Worm (Caenorhabditis elegans) whole organism, midembryonic: ENCODE results near the gene bckd-1A.

ENCODE experiments used
- T22C8.4 ChIP-seq: fragments of 200-800 bp; sonication (Bioruptor generic); IDR thresholded peaks from 2 replicates; pipeline ENCODE4 v1.3.6; 2022; ENCODE audit warnings: missing genetic modification characterization, missing compliant biosample characterization
- cog-1 ChIP-seq: sonication (generic microtip); optimal IDR thresholded peaks from 2 replicates; lab custom pipeline; 2016; ENCODE audit warnings: missing genetic modification characterization, missing compliant biosample characterization
- flt-1 ChIP-seq: fragments of 200-800 bp; sonication (Bioruptor generic); IDR thresholded peaks from 2 replicates; pipeline ENCODE4 v1.3.6; 2022; ENCODE audit warnings: missing genetic modification characterization, missing compliant biosample characterization
- klf-2 ChIP-seq: fragments of 200-800 bp; sonication (Bioruptor generic); conservative IDR thresholded peaks from 2 replicates; pipeline ENCODE4 v1.3.6; 2022; ENCODE audit warnings: missing genetic modification reagents, missing genetic modification characterization, missing compliant biosample characterization
- med-1 ChIP-seq: sonication (generic microtip); optimal IDR thresholded peaks from 2 replicates; lab custom pipeline; 2017; ENCODE audit warnings: missing genetic modification characterization, mild to moderate bottlenecking, missing compliant biosample characterization, antibody characterized with exemption, missing genetic modification reagents; ENCODE audit not compliant: insufficient read depth
- ref-1 ChIP-seq: fragments of 200-800 bp; sonication (Bioruptor generic); conservative IDR thresholded peaks from 2 replicates; pipeline ENCODE4 v1.3.6; 2022; ENCODE audit warnings: missing genetic modification reagents, missing genetic modification characterization, missing compliant biosample characterization
- tab-1 ChIP-seq: fragments of 200-800 bp; sonication (Bioruptor generic); IDR thresholded peaks from 2 replicates; pipeline ENCODE4 v1.3.6; 2022; ENCODE audit warnings: missing genetic modification characterization, missing compliant biosample characterization
- ztf-23 ChIP-seq: fragments of 200-800 bp; sonication (Bioruptor generic); IDR thresholded peaks from 2 replicates; pipeline ENCODE4 v1.3.6; 2022; ENCODE audit warnings: missing genetic modification reagents, missing genetic modification characterization, missing compliant biosample characterization
- ztf-29 ChIP-seq: fragments of 200-800 bp; sonication (Bioruptor generic); IDR thresholded peaks from 2 replicates; pipeline ENCODE4 v1.3.6; 2022; ENCODE audit warnings: missing genetic modification reagents, missing genetic modification characterization, missing compliant biosample characterization

bckd-1A gene

DNA sequence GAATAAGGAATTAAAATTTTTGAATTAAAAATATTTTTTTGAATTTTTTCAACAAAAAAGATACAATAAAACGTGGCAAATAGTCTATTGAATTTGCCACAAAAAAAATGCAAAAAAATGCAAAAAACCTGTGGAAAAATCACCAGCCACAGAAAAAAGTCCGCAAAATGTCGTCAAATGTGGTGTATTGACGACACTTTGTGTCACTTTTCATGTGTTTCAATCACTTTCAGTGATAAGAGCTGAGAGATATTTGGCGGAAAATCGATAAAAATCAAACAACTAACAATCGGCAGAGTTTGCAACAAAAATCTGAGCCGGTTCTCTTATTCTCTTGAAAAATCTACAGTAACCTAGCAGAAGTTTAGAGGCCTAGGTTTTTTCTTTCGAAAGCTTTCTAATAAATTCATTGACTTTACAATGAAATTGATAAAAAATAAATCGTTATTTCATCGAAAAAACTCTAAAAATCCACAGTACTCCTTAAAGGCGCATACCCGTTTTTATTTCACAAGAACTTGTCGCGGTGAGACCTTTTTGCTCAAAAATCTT, 394 bp downstream of the bckd-1A start:
- no peak for TF ChIP-seq ztf-23 (GFP tag; lab: Robert Waterston, UW)
- TF ChIP-seq med-1, result no peak
- no peak for TF ChIP-seq tab-1 (GFP tag; lab: Robert Waterston, UW)
- no peak for TF ChIP-seq cog-1 (tag; lab: Kevin White, UChicago)
- TF ChIP-seq ref-1, result no peak
- TF ChIP-seq T22C8.4 (GFP tag; lab: Robert Waterston, UW), result no peak
- TF ChIP-seq ztf-29 (GFP tag; lab: Robert Waterston, UW), result no peak
- TF ChIP-seq flt-1, result no peak
- no peak for TF ChIP-seq klf-2

ce11 chrIII:12968330-12968729, 4.0 kb downstream of the bckd-1A start:
- no peak for TF ChIP-seq flt-1
- no peak for TF ChIP-seq med-1
- no peak for TF ChIP-seq tab-1 (GFP tag; lab: Robert Waterston, UW)
- TF ChIP-seq ztf-23 (GFP tag; lab: Robert Waterston, UW), result no peak
- no peak for TF ChIP-seq klf-2
- TF ChIP-seq ref-1, result no peak
- no peak for TF ChIP-seq ztf-29 (GFP tag; lab: Robert Waterston, UW)
- no peak for TF ChIP-seq T22C8.4 (GFP tag; lab: Robert Waterston, UW)
- TF ChIP-seq cog-1 (tag; lab: Kevin White, UChicago), result no peak

- TF ChIP-seq klf-2 (no peak), cog-1 (tag; lab: Kevin White, UChicago) (no peak), ztf-29 (GFP tag; lab: Robert Waterston, UW) (no peak), ztf-23 (GFP tag; lab: Robert Waterston, UW) (no peak), T22C8.4 (GFP tag; lab: Robert Waterston, UW) (peak; percentile 66; the same call in 1 of the 2 replicates)
These were observed 4.8 kb downstream of the bckd-1A start for ce11 chrIII:12967437-12968043.

DNA sequence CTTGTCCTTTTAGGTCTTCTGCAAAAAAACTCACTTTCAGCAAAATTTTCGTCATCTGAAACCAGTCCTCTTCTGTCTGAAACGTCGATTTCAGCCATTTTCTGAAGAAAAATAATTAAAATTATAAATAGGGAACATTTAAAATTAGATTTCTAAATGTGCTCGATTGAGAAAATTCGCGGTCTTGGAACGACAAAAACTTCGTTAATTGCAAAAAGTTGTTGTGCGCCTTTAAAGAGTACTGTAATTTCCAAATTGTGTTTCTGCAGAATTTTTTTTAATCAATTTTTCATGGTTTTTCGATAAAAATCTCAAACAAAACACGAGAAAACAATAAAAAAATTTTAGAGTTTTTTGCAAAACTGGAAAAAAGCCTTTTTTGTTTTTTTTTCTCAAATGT, 5.4 kb downstream of the bckd-1A start, which contains the start of gene ttm-1:
TSS of gene ttm-1 (minus strand) at position 101 of the 400 bp plus-strand sequence.
- TF ChIP-seq klf-2 (no peak), ztf-29 (GFP tag; lab: Robert Waterston, UW) (no peak), tab-1 (GFP tag; lab: Robert Waterston, UW) (no peak), ztf-23 (GFP tag; lab: Robert Waterston, UW) (no peak), flt-1 (no peak), ref-1 (no peak), cog-1 (tag; lab: Kevin White, UChicago) (no peak), med-1 (no peak)

- no peak for TF ChIP-seq T22C8.4 (GFP tag; lab: Robert Waterston, UW)
- TF ChIP-seq ztf-29 (GFP tag; lab: Robert Waterston, UW), result no peak
- no peak for TF ChIP-seq ztf-23 (GFP tag; lab: Robert Waterston, UW)
- TF ChIP-seq tab-1 (GFP tag; lab: Robert Waterston, UW), result no peak
- no peak for TF ChIP-seq med-1
- TF ChIP-seq cog-1 (tag; lab: Kevin White, UChicago), result no peak
- TF ChIP-seq ref-1, result no peak
- no peak for TF ChIP-seq flt-1
- TF ChIP-seq klf-2, result no peak
These were observed 11.6 kb downstream of the bckd-1A start for ce11 chrIII:12960705-12961104.

- TF ChIP-seq flt-1 (no peak), ztf-29 (GFP tag; lab: Robert Waterston, UW) (no peak), ztf-23 (GFP tag; lab: Robert Waterston, UW) (no peak), T22C8.4 (GFP tag; lab: Robert Waterston, UW) (no peak), tab-1 (GFP tag; lab: Robert Waterston, UW) (no peak), cog-1 (tag; lab: Kevin White, UChicago) (no peak), med-1 (no peak), klf-2 (no peak), ref-1 (no peak)
These were observed 13.0 kb downstream of the bckd-1A start for ce11 chrIII:12959286-12959685.

DNA sequence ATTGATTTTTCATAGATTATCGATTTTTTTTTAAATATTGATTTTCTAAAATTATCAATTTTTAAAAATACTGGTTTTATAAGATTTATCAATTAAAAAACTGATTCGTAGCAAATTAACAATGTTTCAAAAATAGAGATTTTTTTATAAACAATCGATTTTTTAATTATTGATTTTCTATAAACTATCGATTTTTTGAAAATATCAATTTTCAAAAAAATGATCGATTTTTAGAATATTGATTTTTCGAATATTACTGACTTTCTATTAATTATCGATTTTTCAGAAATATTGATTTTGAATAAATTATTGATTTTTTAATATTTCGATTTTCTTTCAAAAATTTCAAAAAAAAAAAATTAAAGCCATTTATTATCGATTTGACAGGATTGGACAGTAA, 19.7 kb downstream of the bckd-1A start:
- TF ChIP-seq tab-1 (GFP tag; lab: Robert Waterston, UW), result no peak
- TF ChIP-seq T22C8.4 (GFP tag; lab: Robert Waterston, UW), result peak; percentile 24
- no peak for TF ChIP-seq ztf-23 (GFP tag; lab: Robert Waterston, UW)

DNA sequence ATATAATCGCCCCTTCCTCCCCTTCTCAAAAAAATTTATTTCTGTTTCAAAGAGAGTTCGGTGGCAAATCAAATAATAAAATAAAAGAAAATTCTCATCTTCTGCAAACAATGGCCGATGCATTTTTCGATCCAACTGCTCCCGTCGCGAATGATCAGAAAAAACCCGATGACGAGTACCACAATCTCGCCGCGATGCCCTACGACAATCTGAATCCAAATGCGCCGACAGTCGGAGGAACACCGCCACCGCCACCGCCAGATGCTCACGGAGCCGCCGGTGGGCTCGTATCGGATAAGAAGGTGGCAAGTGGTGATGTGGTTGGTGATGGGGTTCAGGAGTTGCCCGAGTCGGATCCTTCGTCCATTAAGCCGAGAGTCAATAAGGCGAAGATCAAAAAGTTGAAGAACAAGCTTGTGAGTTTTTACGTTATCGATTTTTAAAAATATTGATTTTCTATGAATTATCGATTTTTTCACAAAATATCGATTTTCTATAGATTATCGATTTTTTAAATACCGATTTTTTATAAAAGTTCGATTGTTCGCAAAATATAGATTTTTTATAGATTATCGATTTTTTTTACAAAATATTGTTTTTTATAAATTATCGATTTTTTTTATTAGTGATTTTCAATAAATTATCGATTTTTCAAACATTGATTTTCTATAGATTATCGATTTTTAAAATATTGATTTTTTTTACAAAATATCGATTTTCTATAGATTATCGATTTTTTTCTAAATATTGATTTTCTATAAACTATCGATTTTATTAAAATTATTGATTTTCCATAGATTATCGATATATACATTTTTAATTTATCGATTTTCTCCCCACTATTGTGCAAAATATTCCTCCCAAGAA, 20.7 kb downstream of the bckd-1A start, which contains the start of gene Y39E4A.1:
TSS of gene Y39E4A.1 (plus strand) at position 51 of the 867 bp plus-strand sequence.
- TF ChIP-seq T22C8.4 (GFP tag; lab: Robert Waterston, UW), result peak; percentile 87
- no peak for TF ChIP-seq ref-1

ce11 chrIII:12945072-12945471, 27.2 kb downstream of the bckd-1A start:
- TF ChIP-seq cog-1 (tag; lab: Kevin White, UChicago) (no peak), klf-2 (no peak), ztf-29 (GFP tag; lab: Robert Waterston, UW) (peak; percentile 58; the same call in 1 of the 2 replicates)

DNA sequence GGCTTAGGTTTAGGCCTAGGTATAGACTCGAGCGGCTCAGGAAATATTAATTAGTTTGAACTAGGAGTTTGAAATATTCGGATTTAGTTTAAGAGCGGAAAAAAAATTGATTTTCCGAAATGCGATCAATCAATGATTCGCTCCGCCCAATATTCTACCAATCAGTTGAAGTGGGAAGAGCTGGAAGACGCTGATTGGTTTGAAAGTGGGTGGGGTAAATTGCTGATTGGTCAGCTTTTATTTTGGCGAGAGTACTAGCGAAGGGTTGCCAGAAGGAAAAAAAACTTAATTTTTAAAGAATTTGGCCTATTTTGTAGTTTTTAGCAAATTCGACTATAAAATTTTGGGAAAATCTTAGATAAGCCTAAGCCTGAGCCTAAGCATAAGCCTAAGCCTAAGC, 28.2 kb downstream of the bckd-1A start:
- TF ChIP-seq ztf-29 (GFP tag; lab: Robert Waterston, UW) (no peak), flt-1 (no peak), tab-1 (GFP tag; lab: Robert Waterston, UW) (no peak), klf-2 (no peak), med-1 (no peak), ref-1 (no peak), ztf-23 (GFP tag; lab: Robert Waterston, UW) (no peak), cog-1 (tag; lab: Kevin White, UChicago) (no peak), T22C8.4 (GFP tag; lab: Robert Waterston, UW) (no peak)
